Worm (Caenorhabditis elegans) whole organism, mixed stage, embryonic: ENCODE results near the gene mrps-5.

Experiments used
- bed-3 ChIP-seq: fragments of 200-800 bp; sonication (Bioruptor generic); optimal IDR thresholded peaks from 3 replicates; lab custom pipeline; 2018; ENCODE audit warnings: mild to moderate bottlenecking, missing genetic modification characterization, moderate library complexity, missing compliant biosample characterization
- ceh-83 ChIP-seq: fragments of 200-800 bp; sonication (Bioruptor generic); optimal IDR thresholded peaks from 2 replicates; lab custom pipeline; 2018; ENCODE audit warnings: mild to moderate bottlenecking, missing genetic modification characterization, missing compliant biosample characterization
- snpc-4 ChIP-seq: fragments of 150-350 bp; optimal IDR thresholded peaks from 2 replicates; lab custom pipeline; 2014; ENCODE audit warnings: missing biosample characterization, missing genetic modification characterization
- unc-39 ChIP-seq: fragments of 150-350 bp; optimal IDR thresholded peaks from 2 replicates; lab custom pipeline; 2014; ENCODE audit warnings: missing biosample characterization, missing genetic modification characterization

- no peak for TF ChIP-seq bed-3
- no peak for TF ChIP-seq ceh-83 (GFP tag; lab: Kevin White, UChicago)
- TF ChIP-seq snpc-4 (tag; lab: Kevin White, UChicago) = no peak
- TF ChIP-seq unc-39 (tag; lab: Kevin White, UChicago) = no peak
Observed at ce11 chrV:12567312-12567711, 4.0 kb downstream of the mrps-5 start.
